Worm (Caenorhabditis elegans) whole organism, L4 larva: ENCODE results near the gene snt-7.

Experiments used
- F44E2.7 ChIP-seq: fragments of 200-800 bp; sonication (Bioruptor generic); IDR thresholded peaks from 2 replicates; pipeline ENCODE4 v2.1.2; 2022; ENCODE audit warnings: missing genetic modification characterization, missing compliant biosample characterization
- T20F7.1 ChIP-seq: fragments of 200-800 bp; sonication (Bioruptor generic); optimal IDR thresholded peaks from 2 replicates; lab custom pipeline; 2018; ENCODE audit warnings: mild to moderate bottlenecking, missing genetic modification characterization, missing compliant biosample characterization
- Y105C5A.15 ChIP-seq: fragments of 200-800 bp; sonication (Bioruptor generic); IDR thresholded peaks from 2 replicates; pipeline ENCODE4 v1.3.6; 2022; ENCODE audit warnings: missing genetic modification characterization, missing compliant biosample characterization
- Y48G9A.11 ChIP-seq: fragments of 200-800 bp; sonication (Bioruptor generic); IDR thresholded peaks from 2 replicates; pipeline ENCODE4 v1.3.6; 2022; ENCODE audit warnings: missing genetic modification reagents, missing genetic modification characterization, missing compliant biosample characterization
- arid-1 ChIP-seq: fragments of 200-800 bp; sonication (Bioruptor generic); conservative IDR thresholded peaks from 2 replicates; pipeline ENCODE4 v1.3.6; 2022; ENCODE audit warnings: missing genetic modification reagents, missing genetic modification characterization, missing compliant biosample characterization
- ceh-44 ChIP-seq: fragments of 200-800 bp; sonication (Bioruptor generic); IDR thresholded peaks from 2 replicates; pipeline ENCODE4 v1.3.6; 2022; ENCODE audit warnings: missing genetic modification reagents, missing genetic modification characterization, missing compliant biosample characterization
- dmd-6 ChIP-seq: fragments of 200-800 bp; sonication (Bioruptor generic); IDR thresholded peaks from 2 replicates; pipeline ENCODE4 v1.3.6; 2022; ENCODE audit warnings: missing genetic modification reagents, missing genetic modification characterization, missing compliant biosample characterization
- dmd-8 ChIP-seq: fragments of 200-800 bp; sonication (Bioruptor generic); IDR thresholded peaks from 2 replicates; pipeline ENCODE4 v1.3.6; 2022; ENCODE audit warnings: missing genetic modification characterization, missing compliant biosample characterization
- duxl-1 ChIP-seq: sonication (generic microtip); optimal IDR thresholded peaks from 2 replicates; lab custom pipeline; 2016; ENCODE audit warnings: mild to moderate bottlenecking, missing genetic modification characterization, moderate library complexity, missing compliant biosample characterization; ENCODE audit not compliant: poor library complexity
- egl-43 ChIP-seq: fragments of 200-800 bp; sonication (Bioruptor generic); IDR thresholded peaks from 2 replicates; pipeline ENCODE4 v1.3.6; 2022; ENCODE audit warnings: missing genetic modification reagents, missing genetic modification characterization, missing compliant biosample characterization
- hlh-11 ChIP-seq: fragments of 200-800 bp; sonication (Bioruptor generic); optimal IDR thresholded peaks from 2 replicates; lab custom pipeline; 2018; ENCODE audit warnings: mild to moderate bottlenecking, missing genetic modification characterization, missing compliant biosample characterization
- lim-7 ChIP-seq: fragments of 200-800 bp; sonication (Bioruptor generic); IDR thresholded peaks from 2 replicates; pipeline ENCODE4 v1.3.6; 2022; ENCODE audit warnings: missing genetic modification characterization, missing compliant biosample characterization
- lin-1 ChIP-seq: fragments of 200-800 bp; sonication (Bioruptor generic); IDR thresholded peaks from 2 replicates; pipeline ENCODE4 v1.3.6; 2022; ENCODE audit warnings: missing genetic modification reagents, missing genetic modification characterization, missing compliant biosample characterization
- lin-15B ChIP-seq: fragments of 150-350 bp; sonication (generic microtip); optimal IDR thresholded peaks from 3 replicates; lab custom pipeline; 2014; ENCODE audit warnings: missing biosample characterization, missing genetic modification characterization
- madf-5 ChIP-seq, 2 experiments: fragments of 200-800 bp; sonication (Bioruptor generic); IDR thresholded peaks; 2 replicates each; pipeline ENCODE4 v1.3.6; 2022; ENCODE audit warnings: missing compliant biosample characterization in 2 of 2, missing genetic modification characterization in 2 of 2
- nhr-111 ChIP-seq: fragments of 200-800 bp; sonication (Bioruptor generic); optimal IDR thresholded peaks from 2 replicates; lab custom pipeline; 2018; ENCODE audit warnings: mild to moderate bottlenecking, missing genetic modification characterization, missing compliant biosample characterization
- php-3 ChIP-seq: fragments of 200-800 bp; sonication (Bioruptor generic); IDR thresholded peaks from 2 replicates; pipeline ENCODE4 v1.3.6; 2022; ENCODE audit warnings: missing genetic modification reagents, missing genetic modification characterization, missing compliant biosample characterization
- snpc-1.2 ChIP-seq: fragments of 200-800 bp; sonication (Bioruptor generic); IDR thresholded peaks from 2 replicates; pipeline ENCODE4 v1.3.6; 2022; ENCODE audit warnings: missing genetic modification reagents, missing genetic modification characterization, missing compliant biosample characterization
- snpc-4 ChIP-seq: fragments of 150-350 bp; optimal IDR thresholded peaks from 2 replicates; lab custom pipeline; 2014; ENCODE audit warnings: missing biosample characterization, missing genetic modification characterization
- spr-1 ChIP-seq: sonication (generic microtip); optimal IDR thresholded peaks from 2 replicates; lab custom pipeline; 2016; ENCODE audit warnings: mild to moderate bottlenecking, missing genetic modification characterization, missing compliant biosample characterization
- zag-1 ChIP-seq: fragments of 150-350 bp; optimal IDR thresholded peaks from 2 replicates; lab custom pipeline; 2014; ENCODE audit warnings: missing biosample characterization, missing genetic modification characterization

snt-7 gene

ce11 chrX:15146415-15147210 lies 52.3 kb downstream of the snt-7 start (continued):
- peak; percentile 62; the same call in 1 of the 2 replicates for TF ChIP-seq Y105C5A.15 (GFP tag; lab: Robert Waterston, UW)
- TF ChIP-seq egl-43 (GFP tag; lab: Robert Waterston, UW) = peak; percentile 78
- 0 out of 4 replicates have a peak, but pooled peaks of 1 of the 2 experiments have one; percentile 64 for TF ChIP-seq madf-5 (GFP tag; IDR thresholded peaks at IDR 0.05; lab: Robert Waterston, UW)
- TF ChIP-seq zag-1 = no peak
- TF ChIP-seq lin-1 = peak; percentile 55; the same call in 1 of the 2 replicates
- peak; percentile 83 for TF ChIP-seq dmd-8
- TF ChIP-seq snpc-1.2 (GFP tag; lab: Robert Waterston, UW) = peak; percentile 89
- TF ChIP-seq snpc-4 (tag; lab: Kevin White, UChicago) = no peak
- peak; percentile 63 for TF ChIP-seq nhr-111 (GFP tag; lab: Kevin White, UChicago)
- 0 out of 2 replicates have a peak, but pooled peaks have one; percentile 21 for TF ChIP-seq ceh-44 (GFP tag; lab: Robert Waterston, UW)
- TF ChIP-seq Y48G9A.11 (GFP tag; lab: Robert Waterston, UW) = peak; percentile 68
- TF ChIP-seq duxl-1 = peak; percentile 70
- TF ChIP-seq spr-1 (tag; lab: Kevin White, UChicago) = peak; percentile 8
- peak; percentile 40 for TF ChIP-seq dmd-6 (GFP tag; lab: Robert Waterston, UW)
- no peak for TF ChIP-seq T20F7.1 (GFP tag; lab: Kevin White, UChicago)
- no peak for TF ChIP-seq lin-15B (tag; lab: Kevin White, UChicago)
- peak; percentile 39; the same call in 1 of the 2 replicates for TF ChIP-seq php-3 (GFP tag; lab: Robert Waterston, UW)
- no peak for TF ChIP-seq F44E2.7 (GFP tag; lab: Robert Waterston, UW)
- TF ChIP-seq lim-7 (GFP tag; lab: Robert Waterston, UW) = peak; percentile 86
- TF ChIP-seq arid-1 (GFP tag; lab: Robert Waterston, UW) = peak; percentile 83; the same call in 1 of the 2 replicates
- TF ChIP-seq hlh-11 (tag; lab: Kevin White, UChicago) = peak; percentile 40
